Fruit fly (Drosophila melanogaster): ENCODE results near the gene atk.

Gene atk

dm6 chr3L:20448773-20449172 lies 15.9 kb downstream of the atk start:
- TF ChIP-seq CG14655 (GFP tag; optimal IDR thresholded peaks at IDR 0.05) (no peak), D1 (tag; optimal IDR thresholded peaks at IDR 0.05) (no peak), Pif1A (GFP tag; optimal IDR thresholded peaks at IDR 0.05) (no peak), EcR (GFP tag; optimal IDR thresholded peaks at IDR 0.05) (no peak), Ets98B (GFP tag; IDR thresholded peaks at IDR 0.05) (no peak), CG32121 (GFP tag; IDR thresholded peaks at IDR 0.05) (no peak), CG4496 (GFP tag; IDR thresholded peaks at IDR 0.05) (no peak), Snoo (tag; optimal IDR thresholded peaks at IDR 0.05) (no peak), CG12605 (GFP tag; IDR thresholded peaks at IDR 0.05) (no peak), fd96Ca (GFP tag; IDR thresholded peaks at IDR 0.05) (no peak), CG8159 (tag; optimal IDR thresholded peaks at IDR 0.05) (no peak)

- TF ChIP-seq CG8159 (tag; optimal IDR thresholded peaks at IDR 0.05) (peak; percentile 12), Snoo (tag; optimal IDR thresholded peaks at IDR 0.05) (peak; percentile 54), CG12605 (GFP tag; IDR thresholded peaks at IDR 0.05) (no peak), Pif1B (GFP tag; optimal IDR thresholded peaks at IDR 0.05) (peak; percentile 36), CG9948 (tag; optimal IDR thresholded peaks at IDR 0.05) (no peak)
Measured at dm6 chr3L:20447957-20448356, 16.7 kb downstream of the atk start.

- TF ChIP-seq CG8301 (tag; optimal IDR thresholded peaks at IDR 0.05) (peak; percentile 20), CG14655 (GFP tag; optimal IDR thresholded peaks at IDR 0.05) (peak; percentile 44), CG34367 (tag; optimal IDR thresholded peaks at IDR 0.05) (no peak), CG4496 (GFP tag; IDR thresholded peaks at IDR 0.05) (peak; percentile 41; the same call in 1 of the 3 replicates)
Measured at dm6 chr3L:20447337-20447736, 17.3 kb downstream of the atk start.

dm6 chr3L:20446030-20446429 lies 18.6 kb downstream of the atk start:
- TF ChIP-seq rn (GFP tag; IDR thresholded peaks at IDR 0.05), result no peak
- no peak for TF ChIP-seq CG13204 (GFP tag; optimal IDR thresholded peaks at IDR 0.05)
- no peak for TF ChIP-seq EcR (GFP tag; optimal IDR thresholded peaks at IDR 0.05)
- no peak for TF ChIP-seq CG34367 (tag; optimal IDR thresholded peaks at IDR 0.05)
- no peak for TF ChIP-seq CG4496 (GFP tag; IDR thresholded peaks at IDR 0.05)
- no peak for TF ChIP-seq CG12605 (GFP tag; IDR thresholded peaks at IDR 0.05)
- TF ChIP-seq Snoo (tag; optimal IDR thresholded peaks at IDR 0.05), result no peak
- TF ChIP-seq CG8159 (tag; optimal IDR thresholded peaks at IDR 0.05), result no peak

- TF ChIP-seq CG14655 (GFP tag; optimal IDR thresholded peaks at IDR 0.05), result peak; percentile 86
- TF ChIP-seq CG15710 (tag; optimal IDR thresholded peaks at IDR 0.05), result peak; percentile 80
- TF ChIP-seq D1 (tag; optimal IDR thresholded peaks at IDR 0.05), result peak; percentile 65
- peak; percentile 85 for TF ChIP-seq CG8301 (tag; optimal IDR thresholded peaks at IDR 0.05)
- peak; percentile 91 for TF ChIP-seq Ets98B (GFP tag; IDR thresholded peaks at IDR 0.05)
- TF ChIP-seq CG13204 (GFP tag; optimal IDR thresholded peaks at IDR 0.05), result no peak
- TF ChIP-seq gl (tag; optimal IDR thresholded peaks at IDR 0.05), result peak; percentile 76
- peak; percentile 88 for TF ChIP-seq Pif1A (GFP tag; optimal IDR thresholded peaks at IDR 0.05)
- TF ChIP-seq EcR (GFP tag; optimal IDR thresholded peaks at IDR 0.05), result no peak
- TF ChIP-seq CG9948 (tag; optimal IDR thresholded peaks at IDR 0.05), result peak; percentile 85
- TF ChIP-seq CG8159 (tag; optimal IDR thresholded peaks at IDR 0.05), result peak; percentile 86
- TF ChIP-seq CG17806 (tag; optimal IDR thresholded peaks at IDR 0.05), result peak; percentile 88
- TF ChIP-seq CG34367 (tag; optimal IDR thresholded peaks at IDR 0.05), result peak; percentile 83
- peak; percentile 95 for TF ChIP-seq CG4496 (GFP tag; IDR thresholded peaks at IDR 0.05)
- peak; percentile 86 for TF ChIP-seq fd96Ca (GFP tag; IDR thresholded peaks at IDR 0.05)
- peak; percentile 85 for TF ChIP-seq CG32121 (GFP tag; IDR thresholded peaks at IDR 0.05)
- no peak for TF ChIP-seq CG10348 (GFP tag; IDR thresholded peaks at IDR 0.05)
- peak; percentile 91 for TF ChIP-seq CG12605 (GFP tag; IDR thresholded peaks at IDR 0.05)
- TF ChIP-seq Pif1B (GFP tag; optimal IDR thresholded peaks at IDR 0.05), result peak; percentile 92
- TF ChIP-seq rn (GFP tag; IDR thresholded peaks at IDR 0.05), result peak; percentile 80
- TF ChIP-seq Snoo (tag; optimal IDR thresholded peaks at IDR 0.05), result peak; percentile 91
Measured at dm6 chr3L:20444815-20445519, 19.7 kb downstream of the atk start.

dm6 chr3L:20442674-20443313 lies 21.9 kb downstream of the atk start:
- TF ChIP-seq D1 (tag; optimal IDR thresholded peaks at IDR 0.05) (no peak), Ets98B (GFP tag; IDR thresholded peaks at IDR 0.05) (no peak), CG10348 (GFP tag; IDR thresholded peaks at IDR 0.05) (no peak), CG34367 (tag; optimal IDR thresholded peaks at IDR 0.05) (no peak), CG13204 (GFP tag; optimal IDR thresholded peaks at IDR 0.05) (no peak), CG8159 (tag; optimal IDR thresholded peaks at IDR 0.05) (no peak), Pif1B (GFP tag; optimal IDR thresholded peaks at IDR 0.05) (no peak), rn (GFP tag; IDR thresholded peaks at IDR 0.05) (no peak), gl (tag; optimal IDR thresholded peaks at IDR 0.05) (no peak), CG9948 (tag; optimal IDR thresholded peaks at IDR 0.05) (no peak), CG17806 (tag; optimal IDR thresholded peaks at IDR 0.05) (no peak), Pif1A (GFP tag; optimal IDR thresholded peaks at IDR 0.05) (no peak), CG4496 (GFP tag; IDR thresholded peaks at IDR 0.05) (no peak)
